Worm (Caenorhabditis elegans) whole organism, L1 larva: ENCODE results near the gene oac-56.

Experiments
- lin-15B ChIP-seq: fragments of 150-350 bp; sonication (generic microtip); optimal IDR thresholded peaks from 3 replicates; lab custom pipeline; 2014; ENCODE audit warnings: missing biosample characterization, missing genetic modification characterization
- mep-1 ChIP-seq: fragments of 150-350 bp; optimal IDR thresholded peaks from 2 replicates; lab custom pipeline; 2014; ENCODE audit warnings: missing biosample characterization, missing genetic modification characterization
- tbx-2 ChIP-seq: sonication (generic microtip); optimal IDR thresholded peaks from 2 replicates; lab custom pipeline; 2016; ENCODE audit warnings: missing genetic modification characterization, missing compliant biosample characterization

ce11 chrIV:14305813-14306212 is 44.7 kb downstream of the oac-56 start:
- TF ChIP-seq mep-1 (tag; lab: Kevin White, UChicago) (no peak), tbx-2 (tag; lab: Kevin White, UChicago) (no peak), lin-15B (no peak)
